Fruit fly (Drosophila melanogaster) whole organism, embryonic: ENCODE data around the gene CG2663.

Experiments used
- Antp ChIP-seq: fragments of 200-800 bp; sonication (Bioruptor generic); optimal IDR thresholded peaks from 3 replicates; lab custom pipeline; 2016; ENCODE audit warnings: missing biosample characterization, missing genetic modification characterization
- B-H2 ChIP-seq: fragments of 200-800 bp; sonication (Bioruptor generic); optimal IDR thresholded peaks from 2 replicates; lab custom pipeline; 2018; ENCODE audit warnings: missing biosample characterization, mild to moderate bottlenecking, missing genetic modification characterization
- CG10209 ChIP-seq: fragments of 200-800 bp; sonication (Bioruptor generic); optimal IDR thresholded peaks from 3 replicates; lab custom pipeline; 2017; ENCODE audit warnings: missing biosample characterization, mild to moderate bottlenecking, missing genetic modification characterization, missing genetic modification reagents
- CG1024 ChIP-seq: fragments of 200-800 bp; sonication (Bioruptor generic); IDR thresholded peaks from 2 replicates; pipeline ENCODE4 v1.3.6; 2022; ENCODE audit warnings: missing biosample characterization, missing genetic modification characterization
- CG11560 ChIP-seq: fragments of 200-800 bp; sonication (Bioruptor generic); IDR thresholded peaks from 3 replicates; pipeline ENCODE4 v1.3.6; 2022; ENCODE audit warnings: missing biosample characterization, missing genetic modification characterization
- CG11695 ChIP-seq: fragments of 200-800 bp; sonication (Bioruptor generic); IDR thresholded peaks from 3 replicates; pipeline ENCODE4 v1.3.6; 2022; ENCODE audit warnings: missing biosample characterization, missing genetic modification characterization
- CG12659 ChIP-seq: fragments of 200-800 bp; sonication (Bioruptor generic); optimal IDR thresholded peaks from 3 replicates; lab custom pipeline; 2017; ENCODE audit warnings: mild to moderate bottlenecking, missing biosample characterization, missing genetic modification reagents, missing genetic modification characterization
- CG13287 ChIP-seq: fragments of 200-800 bp; sonication (Bioruptor generic); IDR thresholded peaks from 2 replicates; pipeline ENCODE4 v1.3.6; 2022; ENCODE audit warnings: missing biosample characterization, missing genetic modification characterization; ENCODE audit not compliant: partially characterized antibody
- CG1602 ChIP-seq: fragments of 200-800 bp; sonication (Bioruptor generic); optimal IDR thresholded peaks from 3 replicates; lab custom pipeline; 2016; ENCODE audit warnings: missing biosample characterization, missing genetic modification characterization
- CG17568 ChIP-seq: fragments of 200-800 bp; sonication (Bioruptor generic); optimal IDR thresholded peaks from 2 replicates; lab custom pipeline; 2018; ENCODE audit warnings: missing biosample characterization, mild to moderate bottlenecking, missing genetic modification characterization, moderate library complexity
- CG2202 ChIP-seq: fragments of 200-800 bp; sonication (Bioruptor generic); optimal IDR thresholded peaks from 2 replicates; lab custom pipeline; 2018; ENCODE audit warnings: missing biosample characterization, mild to moderate bottlenecking, missing genetic modification characterization
- CG30431 ChIP-seq: fragments of 200-800 bp; sonication (Bioruptor generic); optimal IDR thresholded peaks from 2 replicates; lab custom pipeline; 2017; ENCODE audit warnings: missing biosample characterization, missing genetic modification characterization
- CG4820 ChIP-seq: fragments of 200-800 bp; sonication (Bioruptor generic); optimal IDR thresholded peaks from 3 replicates; lab custom pipeline; 2016; ENCODE audit warnings: missing biosample characterization, missing genetic modification characterization
- CG6791 ChIP-seq: fragments of 200-800 bp; sonication (Bioruptor generic); IDR thresholded peaks from 3 replicates; pipeline ENCODE4 v1.3.6; 2022; ENCODE audit warnings: missing biosample characterization, missing genetic modification characterization; ENCODE audit not compliant: partially characterized antibody
- CG7556 ChIP-seq: fragments of 200-800 bp; sonication (Bioruptor generic); optimal IDR thresholded peaks from 2 replicates; lab custom pipeline; 2017; ENCODE audit warnings: missing biosample characterization, mild to moderate bottlenecking, missing genetic modification characterization
- CG7963 ChIP-seq: fragments of 200-800 bp; sonication (Bioruptor generic); IDR thresholded peaks from 3 replicates; pipeline ENCODE4 v1.3.6; 2022; ENCODE audit warnings: missing biosample characterization, missing genetic modification characterization; ENCODE audit not compliant: partially characterized antibody
- CG8944 ChIP-seq: fragments of 200-800 bp; sonication (Bioruptor generic); optimal IDR thresholded peaks from 3 replicates; lab custom pipeline; 2016; ENCODE audit warnings: missing biosample characterization, missing genetic modification characterization
- CG9215 ChIP-seq: fragments of 200-800 bp; sonication (Bioruptor generic); IDR thresholded peaks from 2 replicates; pipeline ENCODE4 v1.3.6; 2022; ENCODE audit warnings: missing biosample characterization, missing genetic modification characterization
- Dp ChIP-seq: fragments of 200-800 bp; sonication (Bioruptor generic); optimal IDR thresholded peaks from 2 replicates; lab custom pipeline; 2018; ENCODE audit warnings: missing biosample characterization, mild to moderate bottlenecking, missing genetic modification characterization, moderate library complexity
- Ets97D ChIP-seq: fragments of 200-800 bp; sonication (Bioruptor generic); optimal IDR thresholded peaks from 3 replicates; lab custom pipeline; 2016; ENCODE audit warnings: missing biosample characterization, missing genetic modification characterization
- H15 ChIP-seq: fragments of 200-800 bp; sonication (Bioruptor generic); IDR thresholded peaks from 3 replicates; pipeline ENCODE4 v1.3.6; 2022; ENCODE audit warnings: missing biosample characterization, missing genetic modification characterization
- H2.0 ChIP-seq: fragments of 200-800 bp; sonication (Bioruptor generic); IDR thresholded peaks from 2 replicates; pipeline ENCODE4 v1.3.6; 2022; ENCODE audit warnings: missing biosample characterization, missing genetic modification characterization
- HLH54F ChIP-seq: fragments of 200-800 bp; sonication (Bioruptor generic); optimal IDR thresholded peaks from 3 replicates; lab custom pipeline; 2016; ENCODE audit warnings: missing biosample characterization, missing genetic modification characterization
- Hmx ChIP-seq: fragments of 200-800 bp; sonication (Bioruptor generic); optimal IDR thresholded peaks from 2 replicates; lab custom pipeline; 2016; ENCODE audit warnings: missing biosample characterization, missing genetic modification characterization
- Jarid2 ChIP-seq: fragments of 200-800 bp; sonication (Bioruptor generic); optimal IDR thresholded peaks from 3 replicates; lab custom pipeline; 2017; ENCODE audit warnings: mild to moderate bottlenecking, missing biosample characterization, missing genetic modification reagents, missing genetic modification characterization
- Myb ChIP-seq: fragments of 200-800 bp; sonication (Bioruptor generic); optimal IDR thresholded peaks from 2 replicates; lab custom pipeline; 2016; ENCODE audit warnings: missing biosample characterization, missing genetic modification characterization
- NK7.1 ChIP-seq: fragments of 200-800 bp; sonication (Bioruptor generic); optimal IDR thresholded peaks from 3 replicates; lab custom pipeline; 2016; ENCODE audit warnings: missing biosample characterization, missing genetic modification characterization
- Six4 ChIP-seq: fragments of 200-800 bp; sonication (Bioruptor generic); optimal IDR thresholded peaks from 2 replicates; lab custom pipeline; 2016; ENCODE audit warnings: missing biosample characterization, missing genetic modification characterization
- TFAM ChIP-seq: fragments of 200-800 bp; sonication (Bioruptor generic); optimal IDR thresholded peaks from 2 replicates; lab custom pipeline; 2017; ENCODE audit warnings: missing biosample characterization, missing genetic modification characterization, inconsistent platforms
- amos ChIP-seq: fragments of 200-800 bp; sonication (Bioruptor generic); IDR thresholded peaks from 2 replicates; pipeline ENCODE4 v1.3.6; 2022; ENCODE audit warnings: missing biosample characterization, missing genetic modification characterization; ENCODE audit not compliant: partially characterized antibody
- bcd ChIP-seq: fragments of 200-800 bp; sonication (Bioruptor generic); optimal IDR thresholded peaks from 2 replicates; lab custom pipeline; 2017; ENCODE audit warnings: missing biosample characterization, mild to moderate bottlenecking, missing genetic modification characterization
- btn ChIP-seq: fragments of 200-800 bp; sonication (Bioruptor generic); optimal IDR thresholded peaks from 2 replicates; lab custom pipeline; 2016; ENCODE audit warnings: missing biosample characterization, missing genetic modification characterization
- caup ChIP-seq: fragments of 200-800 bp; sonication (Bioruptor generic); optimal IDR thresholded peaks from 3 replicates; lab custom pipeline; 2017; ENCODE audit warnings: missing biosample characterization, mild to moderate bottlenecking, missing genetic modification characterization, moderate library complexity; ENCODE audit not compliant: severe bottlenecking
- chif ChIP-seq, 2 experiments: fragments of 200-800 bp; sonication (Bioruptor generic); optimal IDR thresholded peaks; 3 replicates each; lab custom pipeline; 2016; ENCODE audit warnings: missing biosample characterization in 2 of 2, missing genetic modification characterization in 2 of 2
- crc ChIP-seq: fragments of 200-800 bp; sonication (Bioruptor generic); optimal IDR thresholded peaks from 2 replicates; lab custom pipeline; 2016; ENCODE audit warnings: missing biosample characterization, missing genetic modification characterization
- danr ChIP-seq: fragments of 200-800 bp; sonication (Bioruptor generic); IDR thresholded peaks from 2 replicates; pipeline ENCODE4 v1.3.6; 2022; ENCODE audit warnings: missing biosample characterization, missing genetic modification characterization
- dati ChIP-seq: fragments of 200-800 bp; sonication (Bioruptor generic); IDR thresholded peaks from 2 replicates; pipeline ENCODE4 v1.3.6; 2022; ENCODE audit warnings: missing biosample characterization, missing genetic modification characterization
- dmrt11E ChIP-seq: fragments of 200-800 bp; sonication (Bioruptor generic); optimal IDR thresholded peaks from 3 replicates; lab custom pipeline; 2018; ENCODE audit warnings: missing biosample characterization, mild to moderate bottlenecking, missing genetic modification characterization, moderate library complexity
- ftz-f1 ChIP-seq: fragments of 200-800 bp; sonication (Bioruptor generic); optimal IDR thresholded peaks from 2 replicates; lab custom pipeline; 2016; ENCODE audit warnings: missing biosample characterization, missing genetic modification characterization
- hkb ChIP-seq, 2 experiments: fragments of 200-800 bp in 1 of 2; fragments of >200 bp in 1 of 2; sonication (Bioruptor generic) in 1 of 2; IDR thresholded peaks in 1 of 2; optimal IDR thresholded peaks in 1 of 2; 2 replicates each; pipeline versions ENCODE4 v1.3.6 to Lab custom; 2017 to 2022; ENCODE audit warnings: missing biosample characterization in 1 of 2, missing genetic modification characterization in 1 of 2
- jigr1 ChIP-seq: fragments of 200-800 bp; sonication (Bioruptor generic); IDR thresholded peaks from 3 replicates; pipeline ENCODE4 v1.3.6; 2022; ENCODE audit warnings: missing biosample characterization, missing genetic modification characterization
- lmd ChIP-seq: fragments of 200-800 bp; sonication (Bioruptor generic); IDR thresholded peaks from 2 replicates; pipeline ENCODE4 v1.3.6; 2022; ENCODE audit warnings: missing biosample characterization, missing genetic modification characterization
- lola ChIP-seq, 3 experiments: fragments of >200 bp in 2 of 3; fragments of 200-800 bp in 1 of 3; sonication (Bioruptor generic) in 1 of 3; optimal IDR thresholded peaks; 2 replicates each; lab custom pipeline; 2017 to 2019; ENCODE audit warnings: missing biosample characterization in 3 of 3, missing genetic modification characterization in 3 of 3, mild to moderate bottlenecking in 1 of 3, moderate library complexity in 1 of 3
- mam ChIP-seq: fragments of 200-800 bp; sonication (Bioruptor generic); optimal IDR thresholded peaks from 3 replicates; lab custom pipeline; 2016; ENCODE audit warnings: missing biosample characterization, missing genetic modification characterization
- nmo ChIP-seq: fragments of 200-800 bp; sonication (Bioruptor generic); optimal IDR thresholded peaks from 2 replicates; lab custom pipeline; 2018; ENCODE audit warnings: missing biosample characterization, mild to moderate bottlenecking, missing genetic modification characterization, moderate library complexity
- ranshi ChIP-seq: fragments of 200-800 bp; sonication (Bioruptor generic); IDR thresholded peaks from 2 replicates; pipeline ENCODE4 v1.3.6; 2022; ENCODE audit warnings: missing biosample characterization, missing genetic modification characterization
- shn ChIP-seq: fragments of 200-800 bp; sonication (Bioruptor generic); optimal IDR thresholded peaks from 3 replicates; lab custom pipeline; 2016; ENCODE audit warnings: missing biosample characterization, missing genetic modification characterization
- slou ChIP-seq: fragments of 200-800 bp; sonication (Bioruptor generic); optimal IDR thresholded peaks from 3 replicates; lab custom pipeline; 2016; ENCODE audit warnings: missing biosample characterization, missing genetic modification characterization
- sqz ChIP-seq: fragments of 200-800 bp; sonication (Bioruptor generic); optimal IDR thresholded peaks from 3 replicates; lab custom pipeline; 2018; ENCODE audit warnings: missing biosample characterization, mild to moderate bottlenecking, missing genetic modification characterization
- wek ChIP-seq: fragments of 200-800 bp; sonication (Bioruptor generic); optimal IDR thresholded peaks from 3 replicates; lab custom pipeline; 2018; ENCODE audit warnings: missing biosample characterization, mild to moderate bottlenecking, missing genetic modification characterization, moderate library complexity
- yki ChIP-seq: fragments of >200 bp; optimal IDR thresholded peaks from 3 replicates; lab custom pipeline; 2018

CG2663 gene

DNA sequence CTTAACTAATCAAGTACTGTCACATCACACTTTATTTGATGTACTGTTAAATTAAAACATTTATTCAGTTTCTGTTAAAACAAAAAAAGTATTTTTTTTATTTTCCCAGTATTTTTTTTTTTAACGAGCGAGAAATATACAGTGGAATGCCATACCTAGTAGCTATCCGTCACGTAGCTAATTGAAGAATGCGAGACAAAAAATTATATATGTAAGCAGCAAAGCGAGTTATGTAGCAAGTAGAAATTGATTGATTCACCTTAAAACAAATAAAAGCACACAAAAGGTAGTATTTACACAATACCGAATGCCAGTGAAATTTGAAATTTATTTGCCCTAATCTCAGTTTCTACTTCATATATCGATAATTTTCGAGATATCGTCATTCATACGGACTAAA, 34.8 kb upstream of the CG2663 start (continued):
- TF ChIP-seq hkb (optimal IDR thresholded peaks at IDR 0.05; lab: Kevin White, UChicago) (no peak), hkb (GFP tag; IDR thresholded peaks at IDR 0.05; lab: Robert Waterston, UW) (no peak), CG7556 (GFP tag; lab: Kevin White, UChicago) (no peak), CG17568 (GFP tag; lab: Kevin White, UChicago) (no peak), CG12659 (GFP tag; lab: Kevin White, UChicago) (peak; percentile 32), CG11560 (tag; lab: Robert Waterston, UW) (no peak), amos (GFP tag; lab: Robert Waterston, UW) (peak; percentile 48; the same call in 1 of the 2 replicates), CG30431 (GFP tag; lab: Kevin White, UChicago) (no peak), CG7963 (GFP tag; lab: Robert Waterston, UW) (no peak), wek (GFP tag; lab: Kevin White, UChicago) (no peak), sqz (GFP tag; lab: Kevin White, UChicago) (peak; percentile 82), CG1024 (GFP tag; lab: Robert Waterston, UW) (no peak), CG13287 (GFP tag; lab: Robert Waterston, UW) (peak; percentile 43; the same call in 1 of the 2 replicates), ftz-f1 (GFP tag; lab: Kevin White, UChicago) (no peak), Hmx (no peak), Dp (GFP tag; lab: Kevin White, UChicago) (peak; percentile 30), yki (lab: Kevin White, UChicago) (no peak), B-H2 (no peak), shn (no peak), CG8944 (GFP tag; lab: Kevin White, UChicago) (no peak), chif (GFP tag; optimal IDR thresholded peaks at IDR 0.05; lab: Kevin White, UChicago) (peak in 1 of 2 experiments; percentile 23), CG1602 (GFP tag; lab: Kevin White, UChicago) (no peak), lola (GFP tag; optimal IDR thresholded peaks at IDR 0.05; lab: Kevin White, UChicago) (no peak), Antp (GFP tag; lab: Kevin White, UChicago) (no peak), TFAM (GFP tag; lab: Kevin White, UChicago) (no peak), Myb (peak; percentile 86), slou (GFP tag; lab: Kevin White, UChicago) (no peak), H15 (GFP tag; lab: Robert Waterston, UW) (no peak), CG10209 (GFP tag; lab: Kevin White, UChicago) (no peak), danr (GFP tag; lab: Robert Waterston, UW) (no peak), Ets97D (GFP tag; lab: Kevin White, UChicago) (peak; percentile 71), Six4 (GFP tag; lab: Kevin White, UChicago) (no peak), CG6791 (GFP tag; lab: Robert Waterston, UW) (peak; percentile 54; the same call in 2 of the 3 replicates), H2.0 (GFP tag; lab: Robert Waterston, UW) (no peak), CG9215 (GFP tag; lab: Robert Waterston, UW) (no peak), mam (GFP tag; lab: Kevin White, UChicago) (no peak), dmrt11E (peak; percentile 21), HLH54F (GFP tag; lab: Kevin White, UChicago) (no peak), dati (GFP tag; lab: Robert Waterston, UW) (no peak), bcd (GFP tag; lab: Kevin White, UChicago) (peak; percentile 19), CG11695 (GFP tag; lab: Robert Waterston, UW) (no peak), CG4820 (GFP tag; lab: Kevin White, UChicago) (peak; percentile 14), jigr1 (GFP tag; lab: Robert Waterston, UW) (no peak; the same call in 2 of the 3 replicates), nmo (GFP tag; lab: Kevin White, UChicago) (no peak), Jarid2 (GFP tag; lab: Kevin White, UChicago) (peak; percentile 6), CG2202 (no peak), lmd (GFP tag; lab: Robert Waterston, UW) (no peak), ranshi (no peak), NK7.1 (GFP tag; lab: Kevin White, UChicago) (no peak), caup (GFP tag; lab: Kevin White, UChicago) (no peak), btn (GFP tag; lab: Kevin White, UChicago) (no peak), crc (no peak)
